Fruit fly (Drosophila melanogaster) whole organism, embryonic: ENCODE data around the gene CG2898.

ENCODE experiments used
- CG31224 ChIP-seq: fragments of 200-800 bp; sonication (Bioruptor generic); IDR thresholded peaks from 2 replicates; pipeline ENCODE4 v1.3.6; 2022; ENCODE audit warnings: missing biosample characterization, missing genetic modification characterization
- CG31388 ChIP-seq: fragments of 200-800 bp; sonication (Bioruptor generic); optimal IDR thresholded peaks from 2 replicates; lab custom pipeline; 2016; ENCODE audit warnings: missing biosample characterization, missing genetic modification characterization
- CG34422 ChIP-seq: fragments of 200-800 bp; sonication (Bioruptor generic); IDR thresholded peaks from 3 replicates; pipeline ENCODE4 v1.3.6; 2022; ENCODE audit warnings: missing biosample characterization, missing genetic modification characterization
- CG7745 ChIP-seq: fragments of 200-800 bp; sonication (Bioruptor generic); optimal IDR thresholded peaks from 2 replicates; lab custom pipeline; 2018; ENCODE audit warnings: missing biosample characterization, mild to moderate bottlenecking, missing genetic modification characterization, moderate library complexity
- CG8359 ChIP-seq: fragments of 200-800 bp; sonication (Bioruptor generic); optimal IDR thresholded peaks from 2 replicates; lab custom pipeline; 2017; ENCODE audit warnings: missing biosample characterization, mild to moderate bottlenecking, missing genetic modification characterization, borderline replicate concordance
- Nf-YA ChIP-seq: fragments of 200-800 bp; sonication (Bioruptor generic); IDR thresholded peaks from 2 replicates; pipeline ENCODE4 v1.3.6; 2022; ENCODE audit warnings: missing biosample characterization, missing genetic modification characterization
- br ChIP-seq: fragments of >200 bp; optimal IDR thresholded peaks from 2 replicates; lab custom pipeline; 2017

- no peak for TF ChIP-seq CG34422 (GFP tag; lab: Robert Waterston, UW)
- TF ChIP-seq br (lab: Kevin White, UChicago) = no peak
- no peak for TF ChIP-seq CG7745
- no peak for TF ChIP-seq CG8359 (GFP tag; lab: Kevin White, UChicago)
- TF ChIP-seq Nf-YA = no peak
- TF ChIP-seq CG31224 (GFP tag; lab: Robert Waterston, UW) = no peak
- TF ChIP-seq CG31388 (GFP tag; lab: Kevin White, UChicago) = no peak
These were observed 10.6 kb downstream of the CG2898 start, which contains the start of the genes Psf3 and flw for dm6 chrX:10385757-10386156.
